Fruit fly (Drosophila melanogaster): ENCODE results near the gene CG4080.

CG4080 gene

DNA sequence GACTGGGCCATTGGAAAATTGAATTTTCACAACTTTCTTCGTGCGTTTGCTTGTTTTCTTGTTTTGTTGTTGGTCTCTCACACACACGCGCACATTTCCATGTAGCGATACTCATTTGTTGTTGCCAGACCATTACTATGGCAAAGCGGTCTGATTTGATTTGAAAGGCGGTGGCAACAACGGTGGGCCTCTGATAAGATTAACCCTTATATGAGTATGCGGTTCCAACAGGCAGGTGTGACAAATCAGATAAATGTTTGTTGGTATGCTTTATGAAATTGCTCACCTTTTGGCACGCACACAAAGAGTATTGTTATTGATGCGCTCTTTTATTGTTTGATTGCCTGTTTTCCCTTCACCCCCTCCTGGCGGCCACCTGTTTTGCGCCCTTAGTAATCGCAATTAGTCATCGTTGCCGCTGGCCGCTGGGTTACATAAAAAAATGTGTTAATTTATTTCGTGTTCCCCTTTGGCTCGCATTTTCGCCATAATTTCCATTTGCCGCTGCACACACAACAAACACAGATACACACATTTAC is 48.3 kb upstream of the CG4080 start (continued):
- peak; percentile 1 for TF ChIP-seq BtbVII (GFP tag; optimal IDR thresholded peaks at IDR 0.05)
- TF ChIP-seq D19B (GFP tag; optimal IDR thresholded peaks at IDR 0.05) = no peak
- no peak for TF ChIP-seq CG1024 (GFP tag; IDR thresholded peaks at IDR 0.05)
- TF ChIP-seq vvl (GFP tag; IDR thresholded peaks at IDR 0.05) = peak; percentile 55; the same call in 1 of the 2 replicates
- TF ChIP-seq CG4424 (GFP tag; optimal IDR thresholded peaks at IDR 0.05) = no peak
- no peak for TF ChIP-seq shn (GFP tag; optimal IDR thresholded peaks at IDR 0.05)
- no peak for TF ChIP-seq maf-S (GFP tag; optimal IDR thresholded peaks at IDR 0.05)
- peak; percentile 23 for TF ChIP-seq Fer1 (GFP tag; optimal IDR thresholded peaks at IDR 0.05)
- no peak for TF ChIP-seq CG7357 (GFP tag; IDR thresholded peaks at IDR 0.05)
- no peak for TF ChIP-seq CG8290 (GFP tag; optimal IDR thresholded peaks at IDR 0.05)
- peak in 1 of 2 experiments; percentile 20 for TF ChIP-seq CG8290 (tag; optimal IDR thresholded peaks at IDR 0.05)
- no peak for TF ChIP-seq E2f1 (GFP tag; IDR thresholded peaks at IDR 0.05)
- no peak for TF ChIP-seq gsb (GFP tag; IDR thresholded peaks at IDR 0.05)
- no peak for TF ChIP-seq CG33213 (GFP tag; optimal IDR thresholded peaks at IDR 0.05)
- TF ChIP-seq gsb-n (tag; optimal IDR thresholded peaks at IDR 0.05) = peak; percentile 78
- no peak for TF ChIP-seq CG16815 (GFP tag; optimal IDR thresholded peaks at IDR 0.05)
- peak; percentile 84 for TF ChIP-seq Neu2 (GFP tag; optimal IDR thresholded peaks at IDR 0.05; ENCODE audit: borderline replicate concordance)
- no peak for TF ChIP-seq CG10462 (GFP tag; optimal IDR thresholded peaks at IDR 0.05)
- peak; percentile 10; the same call in 1 of the 2 replicates for TF ChIP-seq Bgb (GFP tag; IDR thresholded peaks at IDR 0.05; ENCODE audit: partially characterized antibody)
- no peak for TF ChIP-seq Mrtf (GFP tag; IDR thresholded peaks at IDR 0.05)
- TF ChIP-seq Drgx (GFP tag; IDR thresholded peaks at IDR 0.05) = no peak
- TF ChIP-seq slbo (GFP tag; IDR thresholded peaks at IDR 0.05) = peak; percentile 38; the same call in 1 of the 2 replicates
- no peak for TF ChIP-seq Opbp (GFP tag; IDR thresholded peaks at IDR 0.05; ENCODE audit: partially characterized antibody)
- no peak for TF ChIP-seq disco-r (GFP tag; optimal IDR thresholded peaks at IDR 0.05)
- TF ChIP-seq CG14860 (GFP tag; IDR thresholded peaks at IDR 0.05; ENCODE audit: partially characterized antibody) = no peak
- TF ChIP-seq Myb (GFP tag; optimal IDR thresholded peaks at IDR 0.05) = no peak
- TF ChIP-seq Bdp1 (GFP tag; optimal IDR thresholded peaks at IDR 0.05) = no peak
- no peak for TF ChIP-seq CG6813 (GFP tag; optimal IDR thresholded peaks at IDR 0.05)
- TF ChIP-seq CG10267 (tag; optimal IDR thresholded peaks at IDR 0.05) = no peak
- TF ChIP-seq zfh2 (GFP tag; optimal IDR thresholded peaks at IDR 0.05) = no peak
- 0 out of 2 replicates have a peak, but pooled peaks have one; percentile 10 for TF ChIP-seq sna (GFP tag; IDR thresholded peaks at IDR 0.05; ENCODE audit: partially characterized antibody)
- TF ChIP-seq Rfx (GFP tag; IDR thresholded peaks at IDR 0.05) = peak; percentile 38
- no peak for TF ChIP-seq pan (optimal IDR thresholded peaks at IDR 0.05)
- peak in 1 of 2 experiments; percentile 7 for TF ChIP-seq pan (GFP tag; optimal IDR thresholded peaks at IDR 0.05 in 1 of 2, IDR thresholded peaks at IDR 0.05 in 1 of 2)
- TF ChIP-seq dan (GFP tag; IDR thresholded peaks at IDR 0.05) = no peak
- TF ChIP-seq Hmr (GFP tag; optimal IDR thresholded peaks at IDR 0.05) = peak; percentile 36
- no peak for TF ChIP-seq CG7786 (GFP tag; optimal IDR thresholded peaks at IDR 0.05)
- TF ChIP-seq CG7963 (GFP tag; IDR thresholded peaks at IDR 0.05; ENCODE audit: partially characterized antibody) = 0 out of 3 replicates have a peak, but pooled peaks have one; percentile 22
- no peak for TF ChIP-seq TFAM (GFP tag; optimal IDR thresholded peaks at IDR 0.05)
- peak; percentile 92 for TF ChIP-seq kay (GFP tag; optimal IDR thresholded peaks at IDR 0.05)
- no peak for TF ChIP-seq CG18619 (GFP tag; optimal IDR thresholded peaks at IDR 0.05)
- no peak for TF ChIP-seq CG42726 (GFP tag; IDR thresholded peaks at IDR 0.05; ENCODE audit: partially characterized antibody)
- peak; percentile 85 for TF ChIP-seq CG4360 (GFP tag; IDR thresholded peaks at IDR 0.05)
- no peak for TF ChIP-seq tap (tag; optimal IDR thresholded peaks at IDR 0.05)
- TF ChIP-seq CG17359 (tag; optimal IDR thresholded peaks at IDR 0.05) = no peak
- peak; percentile 36 for TF ChIP-seq caup (GFP tag; optimal IDR thresholded peaks at IDR 0.05; ENCODE audit: severe bottlenecking)
- no peak for TF ChIP-seq Fer2 (tag; optimal IDR thresholded peaks at IDR 0.05)
- no peak for TF ChIP-seq bbx (GFP tag; IDR thresholded peaks at IDR 0.05; ENCODE audit: partially characterized antibody)
- peak; percentile 21 for TF ChIP-seq HHEX (GFP tag; optimal IDR thresholded peaks at IDR 0.05)
- TF ChIP-seq pb (GFP tag; optimal IDR thresholded peaks at IDR 0.05) = no peak
- TF ChIP-seq grn (GFP tag; optimal IDR thresholded peaks at IDR 0.05) = peak; percentile 86

Data from whole organism, embryonic.